Worm (Caenorhabditis elegans) whole organism, young adult: ENCODE data around the gene kin-18.

Experiments
- ceh-91 ChIP-seq: fragments of 200-800 bp; sonication (Bioruptor generic); IDR thresholded peaks from 2 replicates; pipeline ENCODE4 v1.3.6; 2022; ENCODE audit warnings: missing genetic modification reagents, missing genetic modification characterization, missing compliant biosample characterization
- hlh-26 ChIP-seq: fragments of 200-800 bp; sonication (Bioruptor generic); conservative IDR thresholded peaks from 2 replicates; pipeline ENCODE4 v1.3.6; 2022; ENCODE audit warnings: missing genetic modification reagents, missing genetic modification characterization, missing compliant biosample characterization
- nfya-1 ChIP-seq: sonication (generic microtip); optimal IDR thresholded peaks from 2 replicates; lab custom pipeline; 2017; ENCODE audit warnings: antibody characterized with exemption, missing compliant biosample characterization, missing genetic modification characterization, borderline replicate concordance; ENCODE audit not compliant: insufficient read depth
- somi-1 ChIP-seq: fragments of 200-800 bp; sonication (Bioruptor generic); optimal IDR thresholded peaks from 2 replicates; lab custom pipeline; 2018; ENCODE audit warnings: mild to moderate bottlenecking, missing genetic modification characterization, missing compliant biosample characterization
- unc-62 ChIP-seq: fragments of 150-350 bp; optimal IDR thresholded peaks from 2 replicates; lab custom pipeline; 2014; ENCODE audit warnings: missing biosample characterization, missing genetic modification reagents, missing genetic modification characterization

ce11 chrIII:6141532-6141931 lies 23.1 kb downstream of the kin-18 start:
- TF ChIP-seq ceh-91 (GFP tag; lab: Robert Waterston, UW) (no peak), hlh-26 (GFP tag; lab: Robert Waterston, UW) (no peak), somi-1 (GFP tag; lab: Kevin White, UChicago) (no peak), unc-62 (GFP tag; lab: Kevin White, UChicago) (no peak), nfya-1 (no peak)
